ENCODE assay signal across 2 worm cellular contexts in genomic region chrIII:10187840-10188239, ce11.
A peak's percentile ranks its signal among the peaks of the same experiment; 100 is the strongest.
TF ChIP-seq lines count a peak whose summit lies in the region.

No protein-coding gene starts in this region.

TF ChIP-seq in whole organism, L1 larva, 84 proteins besides CTCF, POLR2A, EP300 and RAD21 (continued from another document):
- TF ChIP-seq nhr-76 (tag; optimal IDR thresholded peaks at IDR 0.05; lab: Kevin White, UChicago): no peak
- no peak for TF ChIP-seq ceh-8 (GFP tag; optimal IDR thresholded peaks at IDR 0.05; lab: Kevin White, UChicago)
- TF ChIP-seq ceh-82 (tag; optimal IDR thresholded peaks at IDR 0.05; lab: Kevin White, UChicago): peak in 1 of 3 experiments; percentile 39
- TF ChIP-seq dsc-1 (tag; optimal IDR thresholded peaks at IDR 0.05; lab: Kevin White, UChicago): no peak
- TF ChIP-seq unc-130 (tag; optimal IDR thresholded peaks at IDR 0.05; lab: Kevin White, UChicago): no peak
- TF ChIP-seq elt-2 (tag; optimal IDR thresholded peaks at IDR 0.05; lab: Kevin White, UChicago): no peak
- TF ChIP-seq efl-3 (GFP tag; optimal IDR thresholded peaks at IDR 0.05; lab: Kevin White, UChicago): no peak
- TF ChIP-seq pag-3 (tag; optimal IDR thresholded peaks at IDR 0.05; lab: Kevin White, UChicago; ENCODE audit: borderline replicate concordance, insufficient read depth): no peak
- no peak for TF ChIP-seq zag-1 (tag; optimal IDR thresholded peaks at IDR 0.05; lab: Kevin White, UChicago)
- TF ChIP-seq nhr-47 (tag; optimal IDR thresholded peaks at IDR 0.05; lab: Kevin White, UChicago): no peak
- no peak for TF ChIP-seq nhr-20 (tag; optimal IDR thresholded peaks at IDR 0.05; lab: Kevin White, UChicago)
- TF ChIP-seq nhr-12 (tag; optimal IDR thresholded peaks at IDR 0.05; lab: Kevin White, UChicago): no peak
- no peak for TF ChIP-seq ztf-4 (tag; optimal IDR thresholded peaks at IDR 0.05; lab: Kevin White, UChicago)
- TF ChIP-seq nhr-90 (tag; optimal IDR thresholded peaks at IDR 0.05; lab: Kevin White, UChicago; ENCODE audit: poor library complexity): no peak
- no peak for TF ChIP-seq nhr-11 (tag; optimal IDR thresholded peaks at IDR 0.05; lab: Kevin White, UChicago)
- no peak for TF ChIP-seq nhr-19 (GFP tag; conservative IDR thresholded peaks at IDR 0.05; lab: Robert Waterston, UW)
- TF ChIP-seq hpl-2 (GFP tag; optimal IDR thresholded peaks at IDR 0.05; lab: Kevin White, UChicago): no peak
- TF ChIP-seq nhr-77 (tag; optimal IDR thresholded peaks at IDR 0.05; lab: Kevin White, UChicago): no peak

TF ChIP-seq in whole organism, L4 larva, 104 proteins besides CTCF, POLR2A, EP300 and RAD21 (continued from another document):
- TF ChIP-seq nhr-102 (tag; optimal IDR thresholded peaks at IDR 0.05; lab: Kevin White, UChicago): no peak
- no peak for TF ChIP-seq daf-19 (GFP tag; conservative IDR thresholded peaks at IDR 0.05; lab: Robert Waterston, UW)
- TF ChIP-seq aha-1 (tag; lab: Kevin White, UChicago): peak; percentile 43
- no peak for TF ChIP-seq T26A8.4 (GFP tag; IDR thresholded peaks at IDR 0.05; lab: Robert Waterston, UW)
- TF ChIP-seq lin-15B (tag; optimal IDR thresholded peaks at IDR 0.05; lab: Kevin White, UChicago): no peak
- TF ChIP-seq dve-1 (tag; optimal IDR thresholded peaks at IDR 0.05; lab: Kevin White, UChicago; ENCODE audit: insufficient read depth): no peak
- TF ChIP-seq F37D6.2 (tag; optimal IDR thresholded peaks at IDR 0.05; lab: Kevin White, UChicago): no peak
- no peak for TF ChIP-seq daf-16 (GFP tag; optimal IDR thresholded peaks at IDR 0.05; lab: Kevin White, UChicago)
- TF ChIP-seq daf-16 (tag; optimal IDR thresholded peaks at IDR 0.05; lab: Kevin White, UChicago): no peak
- no peak for TF ChIP-seq lin-38 (GFP tag; IDR thresholded peaks at IDR 0.05; lab: Robert Waterston, UW)
- TF ChIP-seq ceh-20 (GFP tag; IDR thresholded peaks at IDR 0.05; lab: Robert Waterston, UW): no peak
- no peak for TF ChIP-seq vab-7 (GFP tag; IDR thresholded peaks at IDR 0.05; lab: Robert Waterston, UW)
- TF ChIP-seq fos-1 (tag; optimal IDR thresholded peaks at IDR 0.05; lab: Kevin White, UChicago): no peak
- TF ChIP-seq daf-8 (GFP tag; IDR thresholded peaks at IDR 0.05; lab: Robert Waterston, UW): no peak
- TF ChIP-seq ztf-7 (tag; optimal IDR thresholded peaks at IDR 0.05; lab: Kevin White, UChicago): no peak
